Worm (Caenorhabditis elegans) whole organism, L2 larva: Measurements from ENCODE around the gene famk-1.

Source experiments
- C34F6.9 ChIP-seq: fragments of 150-350 bp; optimal IDR thresholded peaks from 2 replicates; lab custom pipeline; 2014; ENCODE audit warnings: missing biosample characterization, missing genetic modification characterization
- F13H6.1 ChIP-seq: sonication (generic microtip); optimal IDR thresholded peaks from 2 replicates; lab custom pipeline; 2016; ENCODE audit warnings: missing genetic modification characterization, missing compliant biosample characterization
- R02D3.7 ChIP-seq: fragments of 150-350 bp; optimal IDR thresholded peaks from 2 replicates; lab custom pipeline; 2014; ENCODE audit warnings: missing biosample characterization, missing genetic modification characterization
- Y55F3AM.14 ChIP-seq: fragments of 200-800 bp; sonication (Bioruptor generic); optimal IDR thresholded peaks from 2 replicates; lab custom pipeline; 2018; ENCODE audit warnings: mild to moderate bottlenecking, missing genetic modification characterization, missing compliant biosample characterization
- ZK546.5 ChIP-seq: sonication (generic microtip); optimal IDR thresholded peaks from 2 replicates; lab custom pipeline; 2017; ENCODE audit warnings: missing biosample characterization, missing genetic modification characterization
- aly-2 ChIP-seq: fragments of 150-350 bp; optimal IDR thresholded peaks from 2 replicates; lab custom pipeline; 2014; ENCODE audit warnings: missing biosample characterization, missing genetic modification characterization
- blmp-1 ChIP-seq: sonication (generic microtip); optimal IDR thresholded peaks from 2 replicates; lab custom pipeline; 2017; ENCODE audit warnings: missing genetic modification characterization, mild to moderate bottlenecking, missing compliant biosample characterization, antibody characterized with exemption, moderate library complexity; ENCODE audit not compliant: insufficient read depth
- ceh-16 ChIP-seq: fragments of 150-350 bp; optimal IDR thresholded peaks from 2 replicates; lab custom pipeline; 2014; ENCODE audit warnings: missing biosample characterization, missing genetic modification characterization
- ceh-82 ChIP-seq: fragments of 150-350 bp; optimal IDR thresholded peaks from 2 replicates; lab custom pipeline; 2014; ENCODE audit warnings: missing biosample characterization, missing genetic modification characterization
- crh-2 ChIP-seq: sonication (generic microtip); optimal IDR thresholded peaks from 2 replicates; lab custom pipeline; 2017; ENCODE audit warnings: missing biosample characterization, missing genetic modification characterization
- egl-27 ChIP-seq: sonication (generic microtip); optimal IDR thresholded peaks from 3 replicates; lab custom pipeline; 2017; ENCODE audit warnings: missing biosample characterization, missing genetic modification reagents, missing genetic modification characterization
- elt-1 ChIP-seq: fragments of 150-350 bp; optimal IDR thresholded peaks from 2 replicates; lab custom pipeline; 2014; ENCODE audit warnings: missing biosample characterization, missing genetic modification characterization
- elt-3 ChIP-seq: sonication (generic microtip); optimal IDR thresholded peaks from 2 replicates; lab custom pipeline; 2017; ENCODE audit warnings: missing biosample characterization, missing genetic modification characterization
- fos-1 ChIP-seq: fragments of 150-350 bp; optimal IDR thresholded peaks from 2 replicates; lab custom pipeline; 2014; ENCODE audit warnings: missing biosample characterization, missing genetic modification characterization
- gmeb-1 ChIP-seq: fragments of 150-350 bp; optimal IDR thresholded peaks from 2 replicates; lab custom pipeline; 2014; ENCODE audit warnings: missing biosample characterization, missing genetic modification characterization
- lin-11 ChIP-seq: fragments of 150-350 bp; sonication (generic microtip); optimal IDR thresholded peaks from 2 replicates; lab custom pipeline; 2014; ENCODE audit warnings: missing biosample characterization, missing genetic modification characterization, inconsistent platforms, mixed read lengths
- lin-13 ChIP-seq: fragments of 150-350 bp; optimal IDR thresholded peaks from 2 replicates; lab custom pipeline; 2014; ENCODE audit warnings: missing biosample characterization, missing genetic modification reagents, missing genetic modification characterization
- lin-39 ChIP-seq: fragments of 150-350 bp; optimal IDR thresholded peaks from 2 replicates; lab custom pipeline; 2014; ENCODE audit warnings: missing biosample characterization, missing genetic modification reagents, missing genetic modification characterization
- lsy-2 ChIP-seq, 2 experiments: fragments of 150-350 bp in 1 of 2; sonication (generic microtip) in 1 of 2; optimal IDR thresholded peaks; 2 replicates each; lab custom pipeline; 2014 to 2017; ENCODE audit warnings: missing biosample characterization in 2 of 2, missing genetic modification characterization in 2 of 2
- mab-5 ChIP-seq: fragments of 150-350 bp; optimal IDR thresholded peaks from 2 replicates; lab custom pipeline; 2014; ENCODE audit warnings: missing biosample characterization, missing genetic modification characterization
- mbf-1 ChIP-seq: sonication (generic microtip); optimal IDR thresholded peaks from 2 replicates; lab custom pipeline; 2017; ENCODE audit warnings: missing biosample characterization, missing genetic modification characterization
- mdl-1 ChIP-seq, 2 experiments: fragments of 150-350 bp in 1 of 2; sonication (generic microtip) in 1 of 2; optimal IDR thresholded peaks; 2 replicates each; lab custom pipeline; 2017; ENCODE audit warnings: missing biosample characterization in 2 of 2, missing genetic modification characterization in 2 of 2
- nhr-10 ChIP-seq: sonication (generic microtip); optimal IDR thresholded peaks from 2 replicates; lab custom pipeline; 2017; ENCODE audit warnings: missing biosample characterization, missing genetic modification characterization
- nhr-11 ChIP-seq: fragments of 150-350 bp; optimal IDR thresholded peaks from 2 replicates; lab custom pipeline; 2014; ENCODE audit warnings: missing biosample characterization, missing genetic modification characterization
- nhr-129 ChIP-seq: fragments of 150-350 bp; optimal IDR thresholded peaks from 2 replicates; lab custom pipeline; 2014; ENCODE audit warnings: missing biosample characterization, missing genetic modification characterization
- nhr-21 ChIP-seq: fragments of 150-350 bp; optimal IDR thresholded peaks from 2 replicates; lab custom pipeline; 2014; ENCODE audit warnings: missing biosample characterization, missing genetic modification characterization
- nhr-23 ChIP-seq: fragments of 150-350 bp; optimal IDR thresholded peaks from 2 replicates; lab custom pipeline; 2014; ENCODE audit warnings: missing biosample characterization, missing genetic modification reagents, missing genetic modification characterization
- nhr-237 ChIP-seq: fragments of 150-350 bp; optimal IDR thresholded peaks from 2 replicates; lab custom pipeline; 2014; ENCODE audit warnings: missing biosample characterization, missing genetic modification characterization
- nhr-25 ChIP-seq: fragments of 150-350 bp; sonication (generic microtip); optimal IDR thresholded peaks from 3 replicates; lab custom pipeline; 2014; ENCODE audit warnings: missing biosample characterization, missing genetic modification characterization
- nhr-6 ChIP-seq: fragments of 150-350 bp; optimal IDR thresholded peaks from 2 replicates; lab custom pipeline; 2014; ENCODE audit warnings: missing biosample characterization, missing genetic modification characterization
- nhr-77 ChIP-seq: fragments of 150-350 bp; optimal IDR thresholded peaks from 2 replicates; lab custom pipeline; 2014; ENCODE audit warnings: missing biosample characterization, missing genetic modification characterization
- sem-4 ChIP-seq: fragments of 150-350 bp; optimal IDR thresholded peaks from 2 replicates; lab custom pipeline; 2014; ENCODE audit warnings: missing biosample characterization, missing genetic modification reagents, missing genetic modification characterization
- skn-1 ChIP-seq: sonication (generic microtip); optimal IDR thresholded peaks from 2 replicates; lab custom pipeline; 2017; ENCODE audit warnings: missing biosample characterization, missing genetic modification characterization
- sma-3 ChIP-seq: sonication (generic microtip); optimal IDR thresholded peaks from 2 replicates; lab custom pipeline; 2016; ENCODE audit warnings: missing genetic modification reagents, missing genetic modification characterization, missing compliant biosample characterization
- sma-9 ChIP-seq, 2 experiments: fragments of 150-350 bp in 1 of 2; sonication (generic microtip) in 1 of 2; optimal IDR thresholded peaks; 2 replicates each; lab custom pipeline; 2014 to 2016; ENCODE audit warnings: missing genetic modification characterization in 2 of 2, mild to moderate bottlenecking in 1 of 2, missing biosample characterization in 1 of 2, missing compliant biosample characterization in 1 of 2, missing genetic modification reagents in 1 of 2, moderate library complexity in 1 of 2
- snpc-4 ChIP-seq: fragments of 150-350 bp; optimal IDR thresholded peaks from 2 replicates; lab custom pipeline; 2014; ENCODE audit warnings: missing biosample characterization, missing genetic modification characterization
- unc-39 ChIP-seq: fragments of 150-350 bp; optimal IDR thresholded peaks from 2 replicates; lab custom pipeline; 2014; ENCODE audit warnings: missing biosample characterization, missing genetic modification characterization
- unc-55 ChIP-seq: fragments of 150-350 bp; sonication (generic microtip); optimal IDR thresholded peaks from 3 replicates; lab custom pipeline; 2014; ENCODE audit warnings: missing biosample characterization, missing genetic modification reagents, missing genetic modification characterization
- unc-62 ChIP-seq: fragments of 150-350 bp; optimal IDR thresholded peaks from 2 replicates; lab custom pipeline; 2014; ENCODE audit warnings: missing biosample characterization, missing genetic modification reagents, missing genetic modification characterization
- zag-1 ChIP-seq: fragments of 150-350 bp; optimal IDR thresholded peaks from 2 replicates; lab custom pipeline; 2014; ENCODE audit warnings: missing biosample characterization, missing genetic modification characterization
- ztf-1 ChIP-seq: fragments of 200-800 bp; sonication (Bioruptor generic); conservative IDR thresholded peaks from 2 replicates; pipeline ENCODE4 v1.3.6; 2022; ENCODE audit warnings: missing genetic modification characterization, missing compliant biosample characterization
- ztf-11 ChIP-seq: sonication (generic microtip); optimal IDR thresholded peaks from 2 replicates; lab custom pipeline; 2017; ENCODE audit warnings: missing biosample characterization, missing genetic modification characterization
- ztf-4 ChIP-seq: fragments of 150-350 bp; optimal IDR thresholded peaks from 2 replicates; lab custom pipeline; 2014; ENCODE audit warnings: missing biosample characterization, missing genetic modification characterization

The famk-1 gene

ce11 chrX:15188510-15188909 lies 24.5 kb downstream of the famk-1 start:
- TF ChIP-seq aly-2 (tag; lab: Kevin White, UChicago) (no peak), skn-1 (tag; lab: Kevin White, UChicago) (peak; percentile 42)

DNA sequence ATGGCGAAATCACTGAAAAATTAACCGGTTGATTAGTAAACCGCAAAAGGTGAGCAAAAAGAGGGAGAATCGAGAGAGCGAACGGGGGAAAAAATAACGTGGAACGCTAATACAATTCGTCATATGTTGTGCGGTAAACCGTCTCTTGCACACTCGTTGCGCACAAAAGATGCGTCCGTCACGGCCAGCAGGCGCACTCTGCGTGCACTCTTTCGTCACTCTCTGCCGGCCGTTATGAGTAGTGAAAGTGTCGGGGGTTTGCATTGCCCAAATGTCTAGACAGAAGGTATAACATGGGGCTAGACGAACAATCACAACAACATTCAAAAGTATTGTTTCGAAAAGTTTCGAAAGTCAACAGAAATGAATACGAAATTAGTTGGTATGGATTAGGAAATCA lies 31.6 kb downstream of the famk-1 start, which contains the start of gene pkhm-2:
TSS of gene pkhm-2 (minus strand) at position 12 of the 400 bp plus-strand sequence.
- TF ChIP-seq mdl-1 (tag; optimal IDR thresholded peaks at IDR 0.05; lab: Kevin White, UChicago) (peak in 1 of 2 experiments; percentile 48), zag-1 (tag; lab: Kevin White, UChicago) (peak; percentile 14), blmp-1 (tag; lab: Kevin White, UChicago) (peak; percentile 90), nhr-10 (tag; lab: Kevin White, UChicago) (peak; percentile 77), nhr-21 (tag; lab: Kevin White, UChicago) (peak; percentile 85), nhr-129 (tag; lab: Kevin White, UChicago) (peak; percentile 93), lin-39 (tag; lab: Kevin White, UChicago) (no peak), ceh-82 (peak; percentile 2), mbf-1 (tag; lab: Kevin White, UChicago) (no peak), nhr-77 (tag; lab: Kevin White, UChicago) (no peak), crh-2 (peak; percentile 92), fos-1 (tag; lab: Kevin White, UChicago) (peak; percentile 90), aly-2 (tag; lab: Kevin White, UChicago) (no peak), ceh-16 (tag; lab: Kevin White, UChicago) (peak; percentile 62), unc-62 (GFP tag; lab: Kevin White, UChicago) (peak; percentile 38), sem-4 (peak; percentile 84), C34F6.9 (tag; lab: Kevin White, UChicago) (peak; percentile 88), nhr-237 (tag; lab: Kevin White, UChicago) (peak; percentile 65), egl-27 (tag; lab: Kevin White, UChicago) (peak; percentile 87), R02D3.7 (tag; lab: Kevin White, UChicago) (peak; percentile 3), ztf-4 (peak; percentile 47), snpc-4 (tag; lab: Kevin White, UChicago) (peak; percentile 86), sma-3 (GFP tag; lab: Kevin White, UChicago) (peak; percentile 94), lsy-2 (tag; optimal IDR thresholded peaks at IDR 0.05; lab: Kevin White, UChicago) (peak; percentile 75 to 88), ztf-1 (GFP tag; lab: Robert Waterston, UW) (no peak), F13H6.1 (peak; percentile 94), skn-1 (tag; lab: Kevin White, UChicago) (peak; percentile 22), nhr-6 (tag; lab: Kevin White, UChicago) (peak; percentile 58), sma-9 (GFP tag; optimal IDR thresholded peaks at IDR 0.05; lab: Kevin White, UChicago) (peak; percentile 96), sma-9 (tag; optimal IDR thresholded peaks at IDR 0.05; lab: Kevin White, UChicago) (no peak), elt-1 (tag; lab: Kevin White, UChicago) (no peak), lin-11 (peak; percentile 74), nhr-11 (tag; lab: Kevin White, UChicago) (no peak), Y55F3AM.14 (GFP tag; lab: Kevin White, UChicago) (peak; percentile 17), elt-3 (tag; lab: Kevin White, UChicago) (no peak), ztf-11 (no peak), mab-5 (peak; percentile 74), lin-13 (peak; percentile 87), ZK546.5 (no peak), gmeb-1 (tag; lab: Kevin White, UChicago) (peak; percentile 86), unc-55 (GFP tag; lab: Kevin White, UChicago) (peak; percentile 81), nhr-25 (tag; lab: Kevin White, UChicago) (peak; percentile 92), nhr-23 (tag; lab: Kevin White, UChicago) (no peak), unc-39 (no peak)
